Worm (Caenorhabditis elegans) whole organism, L4 larva: ENCODE data around the gene C02G6.2.

Experiments
- F44E2.7 ChIP-seq: fragments of 200-800 bp; sonication (Bioruptor generic); IDR thresholded peaks from 2 replicates; pipeline ENCODE4 v2.1.2; 2022; ENCODE audit warnings: missing genetic modification characterization, missing compliant biosample characterization
- T20F7.1 ChIP-seq: fragments of 200-800 bp; sonication (Bioruptor generic); optimal IDR thresholded peaks from 2 replicates; lab custom pipeline; 2018; ENCODE audit warnings: mild to moderate bottlenecking, missing genetic modification characterization, missing compliant biosample characterization
- Y105C5A.15 ChIP-seq: fragments of 200-800 bp; sonication (Bioruptor generic); IDR thresholded peaks from 2 replicates; pipeline ENCODE4 v1.3.6; 2022; ENCODE audit warnings: missing genetic modification characterization, missing compliant biosample characterization
- Y48G9A.11 ChIP-seq: fragments of 200-800 bp; sonication (Bioruptor generic); IDR thresholded peaks from 2 replicates; pipeline ENCODE4 v1.3.6; 2022; ENCODE audit warnings: missing genetic modification reagents, missing genetic modification characterization, missing compliant biosample characterization
- Y5F2A.4 ChIP-seq: fragments of 200-800 bp; sonication (Bioruptor generic); optimal IDR thresholded peaks from 2 replicates; lab custom pipeline; 2018; ENCODE audit warnings: mild to moderate bottlenecking, missing genetic modification characterization, missing compliant biosample characterization
- Y75B8A.6 ChIP-seq: fragments of 200-800 bp; sonication (Bioruptor generic); IDR thresholded peaks from 2 replicates; pipeline ENCODE4 v1.3.6; 2022; ENCODE audit warnings: missing genetic modification reagents, missing genetic modification characterization, missing compliant biosample characterization
- aha-1 ChIP-seq: fragments of 150-350 bp; peaks from one replicate; lab custom pipeline; 2014; ENCODE audit warnings: missing biosample characterization, missing genetic modification characterization
- aly-2 ChIP-seq: sonication (generic microtip); optimal IDR thresholded peaks from 2 replicates; lab custom pipeline; 2018; ENCODE audit warnings: missing biosample characterization, missing genetic modification characterization
- ama-1 ChIP-seq: fragments of 150-350 bp; optimal IDR thresholded peaks from 2 replicates; lab custom pipeline; 2014; ENCODE audit warnings: inconsistent platforms, mixed read lengths
- ceh-62 ChIP-seq: sonication (generic microtip); optimal IDR thresholded peaks from 2 replicates; lab custom pipeline; 2017; ENCODE audit warnings: missing biosample characterization, missing genetic modification characterization
- cey-2 ChIP-seq: sonication (generic microtip); optimal IDR thresholded peaks from 3 replicates; lab custom pipeline; 2017; ENCODE audit warnings: missing genetic modification characterization, mild to moderate bottlenecking, missing compliant biosample characterization, antibody characterized with exemption, borderline replicate concordance; ENCODE audit not compliant: insufficient read depth
- ctbp-1 ChIP-seq: fragments of 200-800 bp; sonication (Bioruptor generic); IDR thresholded peaks from 2 replicates; pipeline ENCODE4 v1.3.6; 2022; ENCODE audit warnings: missing genetic modification reagents, missing genetic modification characterization, missing compliant biosample characterization
- dmd-8 ChIP-seq: fragments of 200-800 bp; sonication (Bioruptor generic); IDR thresholded peaks from 2 replicates; pipeline ENCODE4 v1.3.6; 2022; ENCODE audit warnings: missing genetic modification characterization, missing compliant biosample characterization
- dpl-1 ChIP-seq: fragments of 150-350 bp; optimal IDR thresholded peaks from 2 replicates; lab custom pipeline; 2014; ENCODE audit warnings: missing biosample characterization, missing genetic modification reagents, missing genetic modification characterization
- egl-27 ChIP-seq: sonication (generic microtip); optimal IDR thresholded peaks from 3 replicates; lab custom pipeline; 2017; ENCODE audit warnings: missing biosample characterization, missing genetic modification reagents, missing genetic modification characterization
- egl-43 ChIP-seq: fragments of 200-800 bp; sonication (Bioruptor generic); IDR thresholded peaks from 2 replicates; pipeline ENCODE4 v1.3.6; 2022; ENCODE audit warnings: missing genetic modification reagents, missing genetic modification characterization, missing compliant biosample characterization
- hlh-30 ChIP-seq: sonication (generic microtip); optimal IDR thresholded peaks from 2 replicates; lab custom pipeline; 2017; ENCODE audit warnings: antibody characterized with exemption, mild to moderate bottlenecking, missing genetic modification characterization, missing compliant biosample characterization; ENCODE audit not compliant: insufficient read depth
- jun-1 ChIP-seq: fragments of 150-350 bp; optimal IDR thresholded peaks from 2 replicates; lab custom pipeline; 2014; ENCODE audit warnings: missing biosample characterization, missing genetic modification reagents, missing genetic modification characterization
- lim-7 ChIP-seq: fragments of 200-800 bp; sonication (Bioruptor generic); IDR thresholded peaks from 2 replicates; pipeline ENCODE4 v1.3.6; 2022; ENCODE audit warnings: missing genetic modification characterization, missing compliant biosample characterization
- lin-1 ChIP-seq: fragments of 200-800 bp; sonication (Bioruptor generic); IDR thresholded peaks from 2 replicates; pipeline ENCODE4 v1.3.6; 2022; ENCODE audit warnings: missing genetic modification reagents, missing genetic modification characterization, missing compliant biosample characterization
- lin-38 ChIP-seq: fragments of 200-800 bp; sonication (Bioruptor generic); IDR thresholded peaks from 2 replicates; pipeline ENCODE4 v1.3.6; 2022; ENCODE audit warnings: missing genetic modification reagents, missing genetic modification characterization, missing compliant biosample characterization
- madf-5 ChIP-seq, 2 experiments: fragments of 200-800 bp; sonication (Bioruptor generic); IDR thresholded peaks; 2 replicates each; pipeline ENCODE4 v1.3.6; 2022; ENCODE audit warnings: missing compliant biosample characterization in 2 of 2, missing genetic modification characterization in 2 of 2
- mes-2 ChIP-seq: sonication (generic microtip); optimal IDR thresholded peaks from 2 replicates; lab custom pipeline; 2016; ENCODE audit warnings: missing genotype, mild to moderate bottlenecking, missing genetic modification characterization, missing compliant biosample characterization; ENCODE audit not compliant: poor library complexity, severe bottlenecking
- mxl-2 ChIP-seq: fragments of 200-800 bp; sonication (Bioruptor generic); conservative IDR thresholded peaks from 2 replicates; pipeline ENCODE4 v1.3.6; 2022; ENCODE audit warnings: missing genetic modification reagents, missing genetic modification characterization, missing compliant biosample characterization
- nhr-10 ChIP-seq: fragments of 150-350 bp; optimal IDR thresholded peaks from 2 replicates; lab custom pipeline; 2014; ENCODE audit warnings: missing biosample characterization, missing genetic modification characterization
- nhr-11 ChIP-seq: fragments of 150-350 bp; optimal IDR thresholded peaks from 2 replicates; lab custom pipeline; 2014; ENCODE audit warnings: missing biosample characterization, missing genetic modification characterization
- nhr-111 ChIP-seq: fragments of 200-800 bp; sonication (Bioruptor generic); optimal IDR thresholded peaks from 2 replicates; lab custom pipeline; 2018; ENCODE audit warnings: mild to moderate bottlenecking, missing genetic modification characterization, missing compliant biosample characterization
- nhr-237 ChIP-seq: sonication (generic microtip); optimal IDR thresholded peaks from 2 replicates; lab custom pipeline; 2017; ENCODE audit warnings: missing biosample characterization, missing genetic modification characterization
- nhr-28 ChIP-seq: fragments of 150-350 bp; optimal IDR thresholded peaks from 2 replicates; lab custom pipeline; 2014; ENCODE audit warnings: missing biosample characterization, missing genetic modification characterization
- nhr-41 ChIP-seq: fragments of 200-800 bp; sonication (Bioruptor generic); IDR thresholded peaks from 2 replicates; pipeline ENCODE4 v1.3.6; 2022; ENCODE audit warnings: missing genetic modification reagents, missing genetic modification characterization, missing compliant biosample characterization
- nhr-42 ChIP-seq: fragments of 200-800 bp; sonication (Bioruptor generic); IDR thresholded peaks from 2 replicates; pipeline ENCODE4 v1.3.6; 2022; ENCODE audit warnings: missing genetic modification characterization, missing compliant biosample characterization
- nhr-6 ChIP-seq: fragments of 150-350 bp; optimal IDR thresholded peaks from 2 replicates; lab custom pipeline; 2014; ENCODE audit warnings: missing biosample characterization, missing genetic modification characterization
- nhr-76 ChIP-seq: fragments of 150-350 bp; optimal IDR thresholded peaks from 2 replicates; lab custom pipeline; 2014; ENCODE audit warnings: missing biosample characterization, missing genetic modification characterization
- nhr-77 ChIP-seq: fragments of 150-350 bp; optimal IDR thresholded peaks from 2 replicates; lab custom pipeline; 2014; ENCODE audit warnings: missing biosample characterization, missing genetic modification characterization
- php-3 ChIP-seq: fragments of 200-800 bp; sonication (Bioruptor generic); IDR thresholded peaks from 2 replicates; pipeline ENCODE4 v1.3.6; 2022; ENCODE audit warnings: missing genetic modification reagents, missing genetic modification characterization, missing compliant biosample characterization
- rbr-2 ChIP-seq: sonication (generic microtip); optimal IDR thresholded peaks from 2 replicates; lab custom pipeline; 2016; ENCODE audit warnings: missing genotype, missing genetic modification characterization, missing compliant biosample characterization
- skn-1 ChIP-seq: fragments of 150-350 bp; optimal IDR thresholded peaks from 2 replicates; lab custom pipeline; 2014; ENCODE audit warnings: missing biosample characterization, missing genetic modification characterization
- spr-1 ChIP-seq: sonication (generic microtip); optimal IDR thresholded peaks from 2 replicates; lab custom pipeline; 2016; ENCODE audit warnings: mild to moderate bottlenecking, missing genetic modification characterization, missing compliant biosample characterization
- vab-7 ChIP-seq: fragments of 200-800 bp; sonication (Bioruptor generic); IDR thresholded peaks from 2 replicates; pipeline ENCODE4 v1.3.6; 2022; ENCODE audit warnings: missing genetic modification reagents, missing genetic modification characterization, missing compliant biosample characterization
- zfp-3 ChIP-seq: fragments of 200-800 bp; sonication (Bioruptor generic); conservative IDR thresholded peaks from 2 replicates; pipeline ENCODE4 v1.3.6; 2022; ENCODE audit warnings: missing genetic modification reagents, missing genetic modification characterization, missing compliant biosample characterization
- zip-2 ChIP-seq: fragments of 150-350 bp; optimal IDR thresholded peaks from 2 replicates; lab custom pipeline; 2014; ENCODE audit warnings: missing biosample characterization, missing genetic modification characterization

C02G6.2 gene

ce11 chrV:5901833-5902232, 30.0 kb downstream of the C02G6.2 start, which contains the start of gene C04E6.5:
TSS of gene C04E6.5 (plus strand) at chrV:5902133.
- TF ChIP-seq hlh-30 (tag; lab: Kevin White, UChicago) = no peak
- no peak for TF ChIP-seq php-3 (GFP tag; lab: Robert Waterston, UW)
- TF ChIP-seq zfp-3 = no peak
- no peak for TF ChIP-seq F44E2.7 (GFP tag; lab: Robert Waterston, UW)
- no peak for TF ChIP-seq mes-2 (tag; lab: Kevin White, UChicago)
- no peak for TF ChIP-seq lin-1
- TF ChIP-seq nhr-28 (tag; lab: Kevin White, UChicago) = no peak
- no peak for TF ChIP-seq nhr-42
- TF ChIP-seq zip-2 (tag; lab: Kevin White, UChicago) = no peak
- no peak for TF ChIP-seq nhr-6 (tag; lab: Kevin White, UChicago)
- no peak for TF ChIP-seq ceh-62 (tag; lab: Kevin White, UChicago)
- TF ChIP-seq rbr-2 (tag; lab: Kevin White, UChicago) = no peak
- no peak for TF ChIP-seq nhr-77 (tag; lab: Kevin White, UChicago)
- no peak for TF ChIP-seq dmd-8 (GFP tag; lab: Robert Waterston, UW)
- no peak for TF ChIP-seq spr-1 (tag; lab: Kevin White, UChicago)
- TF ChIP-seq nhr-111 (GFP tag; lab: Kevin White, UChicago) = no peak
- no peak for TF ChIP-seq madf-5 (GFP tag; IDR thresholded peaks at IDR 0.05; lab: Robert Waterston, UW)
- no peak for TF ChIP-seq dpl-1 (GFP tag; lab: Kevin White, UChicago)
- TF ChIP-seq nhr-237 = no peak
- TF ChIP-seq lim-7 (GFP tag; lab: Robert Waterston, UW) = no peak

ce11 chrV:5906252-5906651, 34.4 kb downstream of the C02G6.2 start, which contains the start of gene srd-15:
TSS of gene srd-15 (minus strand) at chrV:5906352.
- no peak for TF ChIP-seq egl-43 (GFP tag; lab: Robert Waterston, UW)
- TF ChIP-seq aha-1 (tag; lab: Kevin White, UChicago) = no peak
- TF ChIP-seq nhr-11 (tag; lab: Kevin White, UChicago) = no peak
- TF ChIP-seq ctbp-1 (GFP tag; lab: Robert Waterston, UW) = no peak
- no peak for TF ChIP-seq spr-1 (tag; lab: Kevin White, UChicago)
- TF ChIP-seq lin-38 = no peak
- TF ChIP-seq egl-27 (tag; lab: Kevin White, UChicago) = no peak
- no peak for TF ChIP-seq skn-1 (tag; lab: Kevin White, UChicago)
- no peak for TF ChIP-seq vab-7 (GFP tag; lab: Robert Waterston, UW)
- no peak for TF ChIP-seq Y75B8A.6 (GFP tag; lab: Robert Waterston, UW)
- no peak for TF ChIP-seq nhr-237
- TF ChIP-seq ama-1 (lab: Kevin White, UChicago) = no peak
- no peak for TF ChIP-seq lim-7 (GFP tag; lab: Robert Waterston, UW)

DNA sequence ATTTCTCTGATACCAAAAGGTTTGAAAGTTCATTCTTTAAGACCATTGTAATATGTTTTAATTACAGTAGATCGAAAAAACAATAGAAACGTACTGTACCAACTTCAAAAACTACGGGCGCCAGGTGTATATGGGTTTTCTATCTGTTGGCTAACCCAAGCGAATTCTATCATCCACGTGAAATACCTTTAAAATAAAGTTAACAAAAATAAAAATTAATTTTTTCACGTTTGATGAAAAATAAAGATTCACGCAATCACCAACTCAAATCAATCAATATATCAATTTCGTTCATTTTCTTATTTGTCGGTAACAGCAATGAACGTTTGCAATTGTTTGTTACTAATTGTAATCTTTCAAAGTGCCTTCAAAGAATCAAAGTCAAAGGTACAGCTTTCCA, 35.2 kb downstream of the C02G6.2 start, which contains the start of gene C04E6.4:
TSS of gene C04E6.4 (plus strand) at position 301 of the 400 bp plus-strand sequence.
- TF ChIP-seq T20F7.1 (no peak), php-3 (GFP tag; lab: Robert Waterston, UW) (no peak), ctbp-1 (GFP tag; lab: Robert Waterston, UW) (no peak), nhr-41 (GFP tag; lab: Robert Waterston, UW) (no peak), mxl-2 (GFP tag; lab: Robert Waterston, UW) (no peak), Y5F2A.4 (GFP tag; lab: Kevin White, UChicago) (no peak), nhr-76 (no peak), Y48G9A.11 (GFP tag; lab: Robert Waterston, UW) (no peak), nhr-10 (tag; lab: Kevin White, UChicago) (no peak), F44E2.7 (GFP tag; lab: Robert Waterston, UW) (no peak), zip-2 (tag; lab: Kevin White, UChicago) (no peak), jun-1 (no peak), aly-2 (no peak), Y105C5A.15 (no peak), hlh-30 (tag; lab: Kevin White, UChicago) (no peak), cey-2 (no peak)
